Fruit fly (Drosophila melanogaster) whole organism, prepupa: Measurements from ENCODE around the gene CG7523.

Experiments
- Blimp-1 ChIP-seq: fragments of 200-800 bp; sonication (Bioruptor generic); optimal IDR thresholded peaks from 3 replicates; lab custom pipeline; 2017; ENCODE audit warnings: missing biosample characterization, missing genetic modification characterization, mild to moderate bottlenecking, moderate library complexity, missing genetic modification reagents
- CG10631 ChIP-seq: fragments of 200-800 bp; sonication (Bioruptor generic); optimal IDR thresholded peaks from 2 replicates; lab custom pipeline; 2016; ENCODE audit warnings: missing biosample characterization, missing genetic modification characterization
- CG10669 ChIP-seq: fragments of 200-800 bp; sonication (Bioruptor generic); optimal IDR thresholded peaks from 3 replicates; lab custom pipeline; 2018; ENCODE audit warnings: missing biosample characterization, mild to moderate bottlenecking, missing genetic modification characterization, moderate library complexity
- CG11294 ChIP-seq: fragments of 200-800 bp; sonication (Bioruptor generic); IDR thresholded peaks from 2 replicates; pipeline ENCODE4 v1.3.6; 2022; ENCODE audit warnings: missing biosample characterization, missing genetic modification characterization
- CG11762 ChIP-seq: fragments of 200-800 bp; sonication (Bioruptor generic); optimal IDR thresholded peaks from 3 replicates; lab custom pipeline; 2016; ENCODE audit warnings: missing biosample characterization, missing genetic modification characterization; ENCODE audit not compliant: insufficient read depth
- CG11902 ChIP-seq: fragments of 200-800 bp; sonication (Bioruptor generic); optimal IDR thresholded peaks from 3 replicates; lab custom pipeline; 2016; ENCODE audit warnings: missing biosample characterization, missing genetic modification characterization
- CG15336 ChIP-seq: fragments of 200-800 bp; sonication (Bioruptor generic); IDR thresholded peaks from 2 replicates; pipeline ENCODE4 v1.3.6; 2022; ENCODE audit warnings: missing biosample characterization, missing genetic modification characterization
- CG1621 ChIP-seq: fragments of 200-800 bp; sonication (Bioruptor generic); optimal IDR thresholded peaks from 3 replicates; lab custom pipeline; 2018; ENCODE audit warnings: missing biosample characterization, mild to moderate bottlenecking, missing genetic modification characterization
- CG16779 ChIP-seq: fragments of 200-800 bp; sonication (Bioruptor generic); optimal IDR thresholded peaks from 3 replicates; lab custom pipeline; 2017; ENCODE audit warnings: missing biosample characterization, mild to moderate bottlenecking, missing genetic modification characterization
- CG31627 ChIP-seq: fragments of 200-800 bp; sonication (Bioruptor generic); optimal IDR thresholded peaks from 3 replicates; lab custom pipeline; 2016; ENCODE audit warnings: missing biosample characterization, missing genetic modification characterization
- CG32006 ChIP-seq: fragments of 200-800 bp; sonication (Bioruptor generic); optimal IDR thresholded peaks from 3 replicates; lab custom pipeline; 2017; ENCODE audit warnings: missing biosample characterization, mild to moderate bottlenecking, missing genetic modification characterization
- CG34406 ChIP-seq: fragments of 200-800 bp; sonication (Bioruptor generic); optimal IDR thresholded peaks from 3 replicates; lab custom pipeline; 2016; ENCODE audit warnings: missing biosample characterization, missing genetic modification characterization
- CG3919 ChIP-seq: fragments of 200-800 bp; sonication (Bioruptor generic); optimal IDR thresholded peaks from 3 replicates; lab custom pipeline; 2016; ENCODE audit warnings: missing biosample characterization, missing genetic modification characterization
- CG4318 ChIP-seq: fragments of 200-800 bp; sonication (Bioruptor generic); optimal IDR thresholded peaks from 3 replicates; lab custom pipeline; 2017; ENCODE audit warnings: missing biosample characterization, mild to moderate bottlenecking, missing genetic modification characterization
- CG6163 ChIP-seq: fragments of 200-800 bp; sonication (Bioruptor generic); IDR thresholded peaks from 3 replicates; pipeline ENCODE4 v1.3.6; 2022; ENCODE audit warnings: missing biosample characterization, missing genetic modification characterization
- CG6792 ChIP-seq: fragments of 200-800 bp; sonication (Bioruptor generic); optimal IDR thresholded peaks from 3 replicates; lab custom pipeline; 2016; ENCODE audit warnings: missing biosample characterization, missing genetic modification characterization
- CG6808 ChIP-seq: fragments of 200-800 bp; sonication (Bioruptor generic); optimal IDR thresholded peaks from 3 replicates; lab custom pipeline; 2017; ENCODE audit warnings: missing biosample characterization, missing genetic modification characterization, mild to moderate bottlenecking, moderate library complexity, missing genetic modification reagents
- CG6854 ChIP-seq: fragments of 200-800 bp; sonication (Bioruptor generic); optimal IDR thresholded peaks from 2 replicates; lab custom pipeline; 2017; ENCODE audit warnings: missing biosample characterization, mild to moderate bottlenecking, missing genetic modification characterization
- CG7368 ChIP-seq: fragments of 200-800 bp; sonication (Bioruptor generic); optimal IDR thresholded peaks from 3 replicates; lab custom pipeline; 2016; ENCODE audit warnings: missing biosample characterization, missing genetic modification characterization
- CG8119 ChIP-seq: fragments of 200-800 bp; sonication (Bioruptor generic); IDR thresholded peaks from 3 replicates; pipeline ENCODE4 v1.3.6; 2022; ENCODE audit warnings: missing biosample characterization, missing genetic modification characterization
- CG8319 ChIP-seq: fragments of 200-800 bp; sonication (Bioruptor generic); optimal IDR thresholded peaks from 3 replicates; lab custom pipeline; 2016; ENCODE audit warnings: missing biosample characterization, missing genetic modification characterization
- CG8632 ChIP-seq: fragments of 200-800 bp; sonication (Bioruptor generic); optimal IDR thresholded peaks from 3 replicates; lab custom pipeline; 2016; ENCODE audit warnings: missing biosample characterization, missing genetic modification characterization
- CG9139 ChIP-seq: fragments of 200-800 bp; sonication (Bioruptor generic); optimal IDR thresholded peaks from 3 replicates; lab custom pipeline; 2017; ENCODE audit warnings: missing biosample characterization, mild to moderate bottlenecking, missing genetic modification characterization
- Eip93F ChIP-seq: fragments of 200-800 bp; sonication (Bioruptor generic); optimal IDR thresholded peaks from 2 replicates; lab custom pipeline; 2016; ENCODE audit warnings: missing biosample characterization, mild to moderate bottlenecking, missing genetic modification characterization
- Ets21C ChIP-seq: fragments of 200-800 bp; sonication (Bioruptor generic); optimal IDR thresholded peaks from 3 replicates; lab custom pipeline; 2016; ENCODE audit warnings: missing biosample characterization, missing genetic modification characterization
- Ets96B ChIP-seq: fragments of 200-800 bp; optimal IDR thresholded peaks from 2 replicates; lab custom pipeline; 2019; ENCODE audit warnings: missing biosample characterization, mild to moderate bottlenecking, missing genetic modification characterization, moderate library complexity
- Gug ChIP-seq: fragments of 200-800 bp; sonication (Bioruptor generic); IDR thresholded peaks from 2 replicates; pipeline ENCODE4 v1.3.6; 2022; ENCODE audit warnings: missing biosample characterization, missing genetic modification characterization
- Hr38 ChIP-seq: sonication (Bioruptor generic); optimal IDR thresholded peaks from 2 replicates; lab custom pipeline; 2016; ENCODE audit warnings: missing biosample characterization, missing genetic modification characterization
- Hr39 ChIP-seq: fragments of 200-800 bp; sonication (Bioruptor generic); optimal IDR thresholded peaks from 2 replicates; lab custom pipeline; 2016; ENCODE audit warnings: missing biosample characterization, missing genetic modification characterization
- Hr4 ChIP-seq: fragments of 200-800 bp; sonication (Bioruptor generic); optimal IDR thresholded peaks from 3 replicates; lab custom pipeline; 2016; ENCODE audit warnings: missing biosample characterization, missing genetic modification characterization
- Lpt ChIP-seq: fragments of 200-800 bp; sonication (Bioruptor generic); optimal IDR thresholded peaks from 3 replicates; lab custom pipeline; 2016; ENCODE audit warnings: missing biosample characterization, missing genetic modification characterization
- Met ChIP-seq: fragments of 200-800 bp; sonication (Bioruptor generic); optimal IDR thresholded peaks from 3 replicates; lab custom pipeline; 2016; ENCODE audit warnings: missing biosample characterization, missing genetic modification characterization
- Sox102F ChIP-seq: fragments of 200-800 bp; sonication (Bioruptor generic); optimal IDR thresholded peaks from 2 replicates; lab custom pipeline; 2016; ENCODE audit warnings: missing biosample characterization, mild to moderate bottlenecking, missing genetic modification characterization
- Sox14 ChIP-seq: fragments of 200-800 bp; sonication (Bioruptor generic); optimal IDR thresholded peaks from 3 replicates; lab custom pipeline; 2016; ENCODE audit warnings: missing biosample characterization, missing genetic modification characterization
- Sox15 ChIP-seq: fragments of 200-800 bp; sonication (Bioruptor generic); optimal IDR thresholded peaks from 3 replicates; lab custom pipeline; 2016; ENCODE audit warnings: missing biosample characterization, missing genetic modification characterization
- acj6 ChIP-seq: fragments of 200-800 bp; sonication (Bioruptor generic); optimal IDR thresholded peaks from 3 replicates; lab custom pipeline; 2016; ENCODE audit warnings: missing biosample characterization, missing genetic modification characterization
- cyc ChIP-seq: fragments of 200-800 bp; sonication (Bioruptor generic); optimal IDR thresholded peaks from 3 replicates; lab custom pipeline; 2016; ENCODE audit warnings: missing biosample characterization, missing genetic modification characterization
- dac ChIP-seq: fragments of 200-800 bp; sonication (Bioruptor generic); optimal IDR thresholded peaks from 2 replicates; lab custom pipeline; 2017; ENCODE audit warnings: missing biosample characterization, mild to moderate bottlenecking, missing genetic modification characterization
- dsx ChIP-seq: fragments of 200-800 bp; optimal IDR thresholded peaks from 3 replicates; lab custom pipeline; 2019; ENCODE audit warnings: missing biosample characterization, mild to moderate bottlenecking, missing genetic modification characterization, moderate library complexity; ENCODE audit not compliant: poor library complexity, severe bottlenecking
- fd59A ChIP-seq: fragments of 200-800 bp; sonication (Bioruptor generic); optimal IDR thresholded peaks from 2 replicates; lab custom pipeline; 2017; ENCODE audit warnings: missing biosample characterization, mild to moderate bottlenecking, missing genetic modification characterization, missing genetic modification reagents
- fd85E ChIP-seq: fragments of 200-800 bp; sonication (Bioruptor generic); optimal IDR thresholded peaks from 3 replicates; lab custom pipeline; 2016; ENCODE audit warnings: missing biosample characterization, missing genetic modification characterization
- fkh ChIP-seq: fragments of 200-800 bp; sonication (Bioruptor generic); optimal IDR thresholded peaks from 3 replicates; lab custom pipeline; 2017; ENCODE audit warnings: missing biosample characterization, mild to moderate bottlenecking, missing genetic modification characterization, moderate library complexity
- lz ChIP-seq: fragments of 200-800 bp; sonication (Bioruptor generic); optimal IDR thresholded peaks from 3 replicates; lab custom pipeline; 2016; ENCODE audit warnings: missing biosample characterization, missing genetic modification characterization
- net ChIP-seq: fragments of 200-800 bp; sonication (Bioruptor generic); optimal IDR thresholded peaks from 3 replicates; lab custom pipeline; 2016; ENCODE audit warnings: missing biosample characterization, missing genetic modification characterization
- svp ChIP-seq: fragments of 200-800 bp; sonication (Bioruptor generic); peaks from one replicate; lab custom pipeline; 2016; ENCODE audit warnings: missing biosample characterization, missing genetic modification characterization
- topi ChIP-seq: fragments of 200-800 bp; sonication (Bioruptor generic); optimal IDR thresholded peaks from 3 replicates; lab custom pipeline; 2016; ENCODE audit warnings: missing biosample characterization, missing genetic modification characterization

Gene CG7523

DNA sequence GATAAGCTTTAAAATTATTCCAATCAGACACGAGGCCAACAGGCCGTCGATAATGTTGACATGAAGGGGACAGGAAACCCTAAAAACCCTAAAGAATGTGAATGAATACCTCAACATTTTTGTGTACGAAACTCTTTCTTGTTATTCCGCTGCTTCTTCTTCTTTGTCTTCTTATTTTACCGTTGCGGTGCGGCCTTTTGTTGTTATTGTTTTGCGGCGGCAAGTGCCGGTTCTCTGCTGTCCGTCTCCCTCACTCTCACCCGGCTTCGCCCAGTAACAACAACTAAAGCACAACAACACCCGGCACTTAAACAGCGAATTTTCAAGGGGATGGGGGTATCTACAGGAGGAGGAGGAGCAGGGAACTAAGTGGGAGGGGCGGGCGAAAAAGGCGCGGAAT lies 43.7 kb upstream of the CG7523 start:
- TF ChIP-seq CG6163 (GFP tag; lab: Robert Waterston, UW), result no peak
- TF ChIP-seq Hr39 (GFP tag; lab: Kevin White, UChicago), result no peak
- TF ChIP-seq CG31627 (GFP tag; lab: Kevin White, UChicago), result no peak
- no peak for TF ChIP-seq Ets21C (GFP tag; lab: Kevin White, UChicago)
- TF ChIP-seq CG1621 (tag; lab: Kevin White, UChicago), result peak; percentile 1
- TF ChIP-seq svp (GFP tag; lab: Kevin White, UChicago), result peak; percentile 71
- TF ChIP-seq CG6808 (GFP tag; lab: Kevin White, UChicago), result no peak
- TF ChIP-seq CG6854 (GFP tag; lab: Kevin White, UChicago), result peak; percentile 8
- TF ChIP-seq CG11762 (GFP tag; lab: Kevin White, UChicago), result no peak
- no peak for TF ChIP-seq CG11902
- no peak for TF ChIP-seq topi (GFP tag; lab: Kevin White, UChicago)
- no peak for TF ChIP-seq CG8119 (GFP tag; lab: Robert Waterston, UW)
- TF ChIP-seq dac (GFP tag; lab: Kevin White, UChicago), result no peak
- TF ChIP-seq net (GFP tag; lab: Kevin White, UChicago), result no peak
- TF ChIP-seq Sox102F, result no peak
- no peak for TF ChIP-seq CG15336 (GFP tag; lab: Robert Waterston, UW)
- no peak for TF ChIP-seq fkh
- TF ChIP-seq CG8632 (GFP tag; lab: Kevin White, UChicago), result no peak
- no peak for TF ChIP-seq Hr4
- no peak for TF ChIP-seq Ets96B (tag; lab: Kevin White, UChicago)
- TF ChIP-seq CG6792, result no peak
- TF ChIP-seq dsx, result peak; percentile 35
- no peak for TF ChIP-seq acj6 (GFP tag; lab: Kevin White, UChicago)
- TF ChIP-seq Sox14 (GFP tag; lab: Kevin White, UChicago), result no peak
- TF ChIP-seq fd59A (GFP tag; lab: Kevin White, UChicago), result no peak
- TF ChIP-seq CG16779, result no peak
- TF ChIP-seq CG34406 (GFP tag; lab: Kevin White, UChicago), result no peak
- no peak for TF ChIP-seq CG10631 (GFP tag; lab: Kevin White, UChicago)
- no peak for TF ChIP-seq CG8319

DNA sequence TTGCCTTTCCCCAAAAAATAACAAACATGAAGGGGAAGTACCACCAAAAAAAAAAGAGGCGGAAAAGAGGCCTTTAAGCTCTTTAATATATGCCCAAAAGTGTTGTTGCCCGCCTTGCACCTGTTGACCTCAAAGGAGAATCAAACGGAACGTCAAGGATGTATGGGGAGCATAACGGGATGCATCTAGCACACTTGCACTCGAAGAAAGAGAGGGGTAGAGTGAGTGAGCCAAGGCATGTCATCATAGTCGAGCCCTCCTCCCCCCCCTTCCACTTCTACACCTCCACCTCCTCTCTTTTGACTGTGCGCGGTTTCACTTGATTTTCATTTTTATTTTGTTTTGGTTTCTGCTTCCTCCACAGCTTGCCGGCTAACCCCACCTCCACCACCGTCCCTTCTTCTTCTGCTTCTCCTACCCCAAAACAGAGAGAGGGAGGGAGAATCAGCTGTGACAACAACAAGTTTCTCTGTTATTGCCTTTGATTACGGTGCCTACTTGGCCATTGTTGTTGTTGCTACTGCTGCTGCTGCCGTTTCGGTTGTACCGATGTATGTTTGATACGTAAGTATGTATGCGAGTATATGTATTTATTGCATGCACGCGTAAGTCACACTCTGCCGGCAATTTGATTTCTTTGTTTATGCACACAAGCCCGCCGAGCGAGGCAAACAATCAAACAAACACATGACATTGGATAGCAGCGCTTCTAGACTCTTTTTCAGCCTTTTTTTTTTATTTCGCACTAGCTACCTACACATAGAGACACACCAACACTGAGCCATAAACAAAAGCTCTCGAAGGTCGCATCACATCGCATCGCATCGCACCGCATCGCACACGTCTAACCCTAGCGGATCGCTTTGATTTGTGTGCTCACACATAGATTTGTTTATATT lies 42.2 kb upstream of the CG7523 start:
- TF ChIP-seq net (GFP tag; lab: Kevin White, UChicago) (no peak), CG4318 (GFP tag; lab: Kevin White, UChicago) (no peak), Lpt (GFP tag; lab: Kevin White, UChicago) (no peak), Ets96B (tag; lab: Kevin White, UChicago) (no peak), Hr39 (GFP tag; lab: Kevin White, UChicago) (no peak), CG9139 (GFP tag; lab: Kevin White, UChicago) (no peak), lz (GFP tag; lab: Kevin White, UChicago) (no peak), CG11294 (GFP tag; lab: Robert Waterston, UW) (no peak), CG10669 (no peak), Gug (GFP tag; lab: Robert Waterston, UW) (no peak), CG3919 (GFP tag; lab: Kevin White, UChicago) (no peak), Ets21C (GFP tag; lab: Kevin White, UChicago) (no peak), CG10631 (GFP tag; lab: Kevin White, UChicago) (no peak), acj6 (GFP tag; lab: Kevin White, UChicago) (no peak), topi (GFP tag; lab: Kevin White, UChicago) (no peak), Sox14 (GFP tag; lab: Kevin White, UChicago) (peak; percentile 57), fd85E (GFP tag; lab: Kevin White, UChicago) (no peak), CG8119 (GFP tag; lab: Robert Waterston, UW) (0 out of 3 replicates have a peak, but pooled peaks have one; percentile 17), Hr4 (no peak), CG8319 (no peak), CG6163 (GFP tag; lab: Robert Waterston, UW) (0 out of 3 replicates have a peak, but pooled peaks have one; percentile 12), Sox102F (peak; percentile 7), cyc (no peak), CG32006 (GFP tag; lab: Kevin White, UChicago) (no peak), CG6792 (no peak), CG6808 (GFP tag; lab: Kevin White, UChicago) (no peak), svp (GFP tag; lab: Kevin White, UChicago) (peak; percentile 83), Sox15 (GFP tag; lab: Kevin White, UChicago) (no peak), Met (no peak), Blimp-1 (no peak), Hr38 (GFP tag; lab: Kevin White, UChicago) (no peak), CG31627 (GFP tag; lab: Kevin White, UChicago) (no peak), CG11902 (no peak), CG16779 (no peak), Eip93F (GFP tag; lab: Kevin White, UChicago) (no peak), CG15336 (GFP tag; lab: Robert Waterston, UW) (no peak), CG7368 (GFP tag; lab: Kevin White, UChicago) (no peak)
